Worm (Caenorhabditis elegans) whole organism, young adult: ENCODE data around the gene str-254.

Source experiments
- dpff-1 ChIP-seq: sonication (generic microtip); optimal IDR thresholded peaks from 2 replicates; lab custom pipeline; 2017; ENCODE audit warnings: mild to moderate bottlenecking, missing genetic modification characterization, missing compliant biosample characterization
- lir-1 ChIP-seq: fragments of 200-800 bp; sonication (Bioruptor generic); conservative IDR thresholded peaks from 2 replicates; pipeline ENCODE4 v1.3.6; 2022; ENCODE audit warnings: missing genetic modification reagents, missing genetic modification characterization, missing compliant biosample characterization
- madf-8 ChIP-seq: fragments of 200-800 bp; sonication (Bioruptor generic); conservative IDR thresholded peaks from 2 replicates; pipeline ENCODE4 v1.3.6; 2022; ENCODE audit warnings: missing genetic modification reagents, missing genetic modification characterization, missing compliant biosample characterization
- pha-4 ChIP-seq: fragments of 150-350 bp; sonication (generic microtip); optimal IDR thresholded peaks from 2 replicates; lab custom pipeline; 2014; ENCODE audit warnings: missing biosample characterization, missing genetic modification reagents, missing genetic modification characterization
- unc-62 ChIP-seq: fragments of 150-350 bp; optimal IDR thresholded peaks from 2 replicates; lab custom pipeline; 2014; ENCODE audit warnings: missing biosample characterization, missing genetic modification reagents, missing genetic modification characterization

DNA sequence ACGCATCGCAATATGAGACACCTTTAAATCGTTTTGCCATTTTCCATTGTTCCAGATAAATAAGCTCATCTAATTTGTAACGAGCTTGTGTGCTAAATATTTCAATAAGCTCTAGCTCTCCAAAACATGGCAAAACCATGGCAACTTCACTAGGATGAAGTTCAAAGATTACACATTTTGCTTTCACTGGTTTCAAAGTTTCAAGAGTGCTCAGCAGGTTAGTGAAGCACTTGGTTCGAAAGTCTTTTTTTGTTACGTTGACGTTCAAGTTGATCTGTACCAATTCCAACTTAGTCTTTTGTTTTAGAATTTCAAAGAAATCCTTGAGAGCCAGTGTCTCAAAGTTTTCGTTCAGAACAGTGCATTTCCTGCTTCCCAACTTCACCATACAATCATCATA lies 10.9 kb downstream of the str-254 start, which contains the start of gene fbxa-18:
- no peak for TF ChIP-seq dpff-1 (tag; lab: Kevin White, UChicago)
- TF ChIP-seq madf-8 (GFP tag; lab: Robert Waterston, UW): no peak
- TF ChIP-seq lir-1 (GFP tag; lab: Robert Waterston, UW): no peak
- TF ChIP-seq unc-62 (GFP tag; lab: Kevin White, UChicago): no peak
- no peak for TF ChIP-seq pha-4 (tag; lab: Kevin White, UChicago)
